Fruit fly (Drosophila melanogaster): ENCODE measurements around the gene CG13667.

dm6 chr3L:8368694-8369344 lies 36.4 kb upstream of the CG13667 start:
- TF ChIP-seq pan (optimal IDR thresholded peaks at IDR 0.05) (no peak), usp (GFP tag; optimal IDR thresholded peaks at IDR 0.05) (no peak)

Data from whole organism.